Worm (Caenorhabditis elegans) whole organism, early embryonic: ENCODE results near the gene ZK328.6.

Experiments used
- B0310.2 ChIP-seq: sonication (generic microtip); optimal IDR thresholded peaks from 2 replicates; lab custom pipeline; 2016; ENCODE audit warnings: mild to moderate bottlenecking, missing genetic modification characterization, missing compliant biosample characterization
- F13C5.2 ChIP-seq: sonication (generic microtip); optimal IDR thresholded peaks from 2 replicates; lab custom pipeline; 2017; ENCODE audit warnings: mild to moderate bottlenecking, missing genetic modification characterization, inconsistent platforms, missing compliant biosample characterization
- aly-1 ChIP-seq: sonication (generic microtip); optimal IDR thresholded peaks from 2 replicates; lab custom pipeline; 2016; ENCODE audit warnings: missing genetic modification characterization, missing compliant biosample characterization
- ama-1 ChIP-seq: fragments of 150-350 bp; optimal IDR thresholded peaks from 2 replicates; lab custom pipeline; 2014
- ceh-13 ChIP-seq: fragments of 200-800 bp; sonication (Bioruptor generic); optimal IDR thresholded peaks from 2 replicates; lab custom pipeline; 2018; ENCODE audit warnings: mild to moderate bottlenecking, missing genetic modification characterization, missing compliant biosample characterization
- ceh-36 ChIP-seq: sonication (generic microtip); optimal IDR thresholded peaks from 2 replicates; lab custom pipeline; 2016; ENCODE audit warnings: missing genetic modification characterization, inconsistent platforms, missing compliant biosample characterization
- ets-7 ChIP-seq: sonication (generic microtip); optimal IDR thresholded peaks from 2 replicates; lab custom pipeline; 2016; ENCODE audit warnings: missing genotype, missing genetic modification characterization, missing compliant biosample characterization
- flt-1 ChIP-seq: fragments of 200-800 bp; sonication (Bioruptor generic); IDR thresholded peaks from 2 replicates; pipeline ENCODE4 v1.3.6; 2022; ENCODE audit warnings: missing genetic modification characterization, missing compliant biosample characterization
- hmbx-1 ChIP-seq: sonication (generic microtip); optimal IDR thresholded peaks from 2 replicates; lab custom pipeline; 2016; ENCODE audit warnings: mild to moderate bottlenecking, missing genetic modification characterization, missing compliant biosample characterization
- hmg-4 ChIP-seq: fragments of 200-800 bp; sonication (Bioruptor generic); optimal IDR thresholded peaks from 2 replicates; lab custom pipeline; 2018; ENCODE audit warnings: mild to moderate bottlenecking, missing genetic modification characterization, missing compliant biosample characterization
- hnd-1 ChIP-seq: sonication (generic microtip); optimal IDR thresholded peaks from 2 replicates; lab custom pipeline; 2016; ENCODE audit warnings: missing genetic modification characterization, missing compliant biosample characterization
- pes-1 ChIP-seq: fragments of 200-800 bp; sonication (Bioruptor generic); IDR thresholded peaks from 2 replicates; pipeline ENCODE4 v1.3.6; 2022; ENCODE audit warnings: missing genetic modification reagents, missing genetic modification characterization, missing compliant biosample characterization
- scrt-1 ChIP-seq: fragments of 200-800 bp; sonication (Bioruptor generic); IDR thresholded peaks from 2 replicates; pipeline ENCODE4 v1.3.6; 2022; ENCODE audit warnings: missing genetic modification characterization, missing compliant biosample characterization
- sea-1 ChIP-seq: fragments of 200-800 bp; sonication (Bioruptor generic); conservative IDR thresholded peaks from 2 replicates; pipeline ENCODE4 v1.3.6; 2022; ENCODE audit warnings: missing genetic modification characterization, missing compliant biosample characterization
- tbx-11 ChIP-seq: fragments of 200-800 bp; sonication (Bioruptor generic); IDR thresholded peaks from 2 replicates; pipeline ENCODE4 v1.3.6; 2022; ENCODE audit warnings: missing genetic modification characterization, missing compliant biosample characterization
- tbx-37 ChIP-seq: fragments of 200-800 bp; sonication (Bioruptor generic); conservative IDR thresholded peaks from 2 replicates; pipeline ENCODE4 v1.3.6; 2022; ENCODE audit warnings: missing genetic modification reagents, missing genetic modification characterization, missing compliant biosample characterization
- tra-4 ChIP-seq: sonication (generic microtip); optimal IDR thresholded peaks from 2 replicates; lab custom pipeline; 2017; ENCODE audit warnings: missing genetic modification characterization, missing compliant biosample characterization

Gene ZK328.6

DNA sequence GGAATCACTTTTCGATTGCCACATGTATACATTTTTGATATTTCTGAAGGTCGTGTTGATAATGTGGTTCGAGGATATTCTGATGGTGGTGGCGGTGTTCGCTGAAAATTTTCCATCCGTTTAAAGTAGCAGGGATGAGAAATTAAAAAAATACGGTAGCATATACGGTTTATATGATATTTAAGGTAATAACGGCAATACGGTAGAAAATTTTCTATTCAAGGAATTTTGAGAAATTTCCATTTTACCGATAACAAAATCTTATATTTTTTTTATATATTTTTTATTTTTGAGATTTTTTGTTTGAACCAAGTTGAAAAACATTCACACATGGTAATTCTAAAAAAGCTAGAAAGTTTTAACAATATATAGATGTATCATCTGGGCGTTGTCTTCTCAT, at the start of gene ZK328.6:
Gene ZK328.6, minus strand, starts transcription at position 101 of the 400 bp plus-strand sequence.
- no peak for TF ChIP-seq ceh-36 (tag; lab: Kevin White, UChicago)
- no peak for TF ChIP-seq B0310.2 (tag; lab: Kevin White, UChicago)
- no peak for TF ChIP-seq ceh-13 (GFP tag; lab: Kevin White, UChicago)
- no peak for TF ChIP-seq sea-1
- TF ChIP-seq hnd-1 = no peak
- TF ChIP-seq aly-1 = no peak

DNA sequence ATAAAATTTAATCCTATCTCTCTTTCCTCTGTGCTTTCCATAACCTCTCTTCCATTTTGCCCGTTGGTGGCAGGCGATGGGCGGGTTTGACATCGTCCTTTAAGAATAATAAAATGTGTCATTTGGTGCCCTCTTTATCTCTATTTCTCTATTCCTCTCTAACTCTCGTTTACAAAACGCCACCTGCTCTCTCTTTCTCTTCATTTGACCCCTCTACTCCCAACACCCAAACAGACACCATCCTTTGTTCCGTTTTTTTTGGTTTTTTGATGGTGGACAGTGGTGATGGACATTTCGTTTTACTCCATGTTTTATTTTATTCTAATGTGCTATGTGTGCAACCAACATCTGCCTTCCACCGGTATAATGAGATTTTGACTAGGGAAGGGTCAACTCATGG, 48.5 kb upstream of the ZK328.6 start:
- no peak for TF ChIP-seq flt-1 (GFP tag; lab: Robert Waterston, UW)
- TF ChIP-seq scrt-1 (GFP tag; lab: Robert Waterston, UW) = no peak
- TF ChIP-seq pes-1 (GFP tag; lab: Robert Waterston, UW) = no peak
- no peak for TF ChIP-seq sea-1
- no peak for TF ChIP-seq tra-4 (tag; lab: Kevin White, UChicago)
- TF ChIP-seq ceh-36 (tag; lab: Kevin White, UChicago) = no peak

DNA sequence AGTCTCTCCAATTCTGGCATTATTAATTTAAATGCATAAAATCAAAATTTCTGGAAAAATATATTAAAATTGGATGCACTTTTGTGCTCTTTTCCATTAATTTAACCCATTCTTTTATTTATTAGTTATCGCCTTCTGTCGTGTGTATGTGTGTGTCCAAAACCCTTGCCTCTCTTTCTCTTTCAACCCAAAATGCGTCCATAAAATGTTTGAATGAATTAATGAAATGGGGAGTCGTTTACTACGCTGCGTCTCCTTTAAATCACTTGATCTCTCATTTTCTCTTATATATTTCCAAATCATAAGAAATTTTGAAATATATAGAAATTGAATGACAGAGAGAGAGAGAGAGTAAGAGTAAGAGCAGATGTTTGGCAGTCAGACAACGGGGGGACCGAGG, 47.6 kb upstream of the ZK328.6 start:
- TF ChIP-seq ets-7 (no peak), tbx-11 (GFP tag; lab: Robert Waterston, UW) (no peak), ceh-36 (tag; lab: Kevin White, UChicago) (no peak), scrt-1 (GFP tag; lab: Robert Waterston, UW) (no peak), B0310.2 (tag; lab: Kevin White, UChicago) (no peak), flt-1 (GFP tag; lab: Robert Waterston, UW) (no peak), sea-1 (no peak), ama-1 (lab: Kevin White, UChicago) (no peak), hnd-1 (no peak), aly-1 (no peak), tra-4 (tag; lab: Kevin White, UChicago) (no peak), pes-1 (GFP tag; lab: Robert Waterston, UW) (no peak), tbx-37 (no peak), hmg-4 (GFP tag; lab: Kevin White, UChicago) (no peak)

DNA sequence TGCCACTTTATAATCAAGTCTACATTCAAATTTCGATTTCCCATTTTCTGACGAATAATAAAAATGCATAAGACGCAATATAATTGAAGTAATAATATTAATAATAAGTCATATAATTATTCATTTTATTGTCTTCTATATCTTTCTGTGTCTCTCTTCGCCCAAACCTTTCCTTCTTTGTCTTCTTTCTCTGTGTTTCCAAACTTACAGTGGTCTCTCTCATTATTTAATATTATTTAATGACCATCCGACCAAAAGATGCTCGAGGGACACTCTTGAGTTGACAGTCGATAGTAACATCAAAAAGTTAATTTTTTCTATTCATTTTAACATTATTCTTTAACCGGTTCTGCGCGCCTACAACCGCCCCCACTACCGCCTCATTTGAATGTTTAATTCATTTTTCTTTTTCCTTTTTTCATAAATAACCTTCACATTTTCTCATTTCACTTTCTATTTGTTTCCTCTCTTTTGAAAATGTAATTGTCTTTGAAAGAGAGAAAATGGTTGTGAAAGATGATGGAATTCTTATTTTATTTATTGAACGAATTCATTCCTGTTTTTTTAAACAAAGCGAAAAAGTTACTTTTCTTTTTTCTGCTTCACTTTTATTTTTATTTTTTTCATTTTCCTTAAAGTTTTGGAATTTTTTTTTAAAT, 43.4 kb upstream of the ZK328.6 start:
- TF ChIP-seq F13C5.2 (tag; lab: Kevin White, UChicago) (peak; percentile 4), hnd-1 (no peak)

DNA sequence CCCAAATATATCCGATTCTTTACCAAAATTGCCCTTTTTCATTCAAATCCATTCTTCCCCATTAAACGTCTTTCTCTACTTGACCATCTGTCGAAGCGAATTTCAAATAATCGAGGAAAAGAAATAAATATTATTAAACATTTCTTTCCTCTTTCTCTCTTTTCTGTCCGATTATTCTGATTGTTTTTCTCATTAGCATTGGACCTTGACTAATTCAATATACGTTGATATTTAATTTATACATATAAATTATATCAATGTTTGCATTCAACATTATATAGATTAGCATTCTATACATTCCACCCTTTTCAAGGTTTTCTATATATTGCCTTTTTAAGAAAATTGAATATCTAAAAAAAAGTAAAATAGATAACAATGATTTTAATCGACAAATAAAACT, 42.6 kb upstream of the ZK328.6 start:
- TF ChIP-seq ceh-36 (tag; lab: Kevin White, UChicago) (no peak), ceh-13 (GFP tag; lab: Kevin White, UChicago) (no peak), scrt-1 (GFP tag; lab: Robert Waterston, UW) (no peak), hmg-4 (GFP tag; lab: Kevin White, UChicago) (no peak), hnd-1 (no peak), hmbx-1 (tag; lab: Kevin White, UChicago) (no peak), tbx-11 (GFP tag; lab: Robert Waterston, UW) (no peak), sea-1 (no peak), flt-1 (GFP tag; lab: Robert Waterston, UW) (no peak), ama-1 (lab: Kevin White, UChicago) (no peak), F13C5.2 (tag; lab: Kevin White, UChicago) (no peak), B0310.2 (tag; lab: Kevin White, UChicago) (no peak), aly-1 (no peak), tbx-37 (no peak), ets-7 (no peak), pes-1 (GFP tag; lab: Robert Waterston, UW) (no peak), tra-4 (tag; lab: Kevin White, UChicago) (no peak)

DNA sequence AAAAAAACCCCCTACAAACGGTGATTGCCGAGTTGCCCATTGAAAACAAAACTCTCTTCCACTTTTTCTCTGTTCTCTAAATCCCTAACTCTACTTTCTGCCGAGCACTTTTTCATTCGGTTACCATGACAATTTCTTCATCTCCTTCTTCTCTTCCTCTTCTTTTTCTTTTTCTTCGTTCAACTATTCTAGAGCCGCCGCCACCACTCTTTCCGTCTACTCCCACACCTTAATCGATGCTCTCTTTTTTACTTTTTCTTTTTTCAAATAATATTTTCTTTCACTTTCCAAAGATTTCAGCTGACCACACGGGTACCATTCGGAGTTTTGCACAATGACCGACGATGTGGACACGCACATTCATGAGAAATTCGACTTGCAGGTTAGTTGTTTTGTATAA, 37.2 kb upstream of the ZK328.6 start, which contains the start of gene mapk-15:
Gene mapk-15, plus strand, starts transcription at position 301 of the 400 bp plus-strand sequence.
- TF ChIP-seq aly-1 = no peak
- no peak for TF ChIP-seq hnd-1
- TF ChIP-seq ama-1 (lab: Kevin White, UChicago) = no peak
- no peak for TF ChIP-seq flt-1 (GFP tag; lab: Robert Waterston, UW)
- TF ChIP-seq tra-4 (tag; lab: Kevin White, UChicago) = no peak
- no peak for TF ChIP-seq pes-1 (GFP tag; lab: Robert Waterston, UW)
- no peak for TF ChIP-seq tbx-37
- TF ChIP-seq scrt-1 (GFP tag; lab: Robert Waterston, UW) = no peak
- no peak for TF ChIP-seq ceh-13 (GFP tag; lab: Kevin White, UChicago)
- no peak for TF ChIP-seq hmg-4 (GFP tag; lab: Kevin White, UChicago)
- no peak for TF ChIP-seq hmbx-1 (tag; lab: Kevin White, UChicago)
- no peak for TF ChIP-seq F13C5.2 (tag; lab: Kevin White, UChicago)
- no peak for TF ChIP-seq sea-1
- no peak for TF ChIP-seq ets-7
- no peak for TF ChIP-seq B0310.2 (tag; lab: Kevin White, UChicago)
- no peak for TF ChIP-seq ceh-36 (tag; lab: Kevin White, UChicago)
- TF ChIP-seq tbx-11 (GFP tag; lab: Robert Waterston, UW) = no peak

DNA sequence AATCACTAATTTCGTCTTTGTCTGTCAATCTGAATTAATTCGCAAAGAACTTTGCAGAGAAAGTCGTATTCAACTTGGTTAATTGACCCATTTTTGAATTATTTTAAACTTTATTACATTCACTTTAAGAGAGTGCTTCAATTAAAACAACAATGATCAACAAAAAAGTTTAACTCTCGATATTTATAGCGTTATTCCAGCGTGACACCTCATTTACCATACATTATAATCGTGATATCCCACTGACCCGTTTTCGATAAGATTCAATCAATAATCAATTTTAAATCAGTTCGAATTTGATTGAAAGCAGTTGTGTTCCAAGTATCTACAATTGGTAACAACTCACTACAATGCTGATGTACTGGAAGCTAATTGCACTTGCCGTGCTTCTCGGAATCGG, 26.4 kb upstream of the ZK328.6 start, which contains the start of gene clc-10:
Gene clc-10, plus strand, starts transcription at position 301 of the 400 bp plus-strand sequence.
- TF ChIP-seq hmbx-1 (tag; lab: Kevin White, UChicago) (no peak), hnd-1 (no peak), ceh-13 (GFP tag; lab: Kevin White, UChicago) (no peak), ceh-36 (tag; lab: Kevin White, UChicago) (no peak), hmg-4 (GFP tag; lab: Kevin White, UChicago) (no peak), tra-4 (tag; lab: Kevin White, UChicago) (no peak), B0310.2 (tag; lab: Kevin White, UChicago) (no peak), aly-1 (no peak), ama-1 (lab: Kevin White, UChicago) (no peak), pes-1 (GFP tag; lab: Robert Waterston, UW) (no peak), tbx-37 (no peak), tbx-11 (GFP tag; lab: Robert Waterston, UW) (no peak)
